Fruit fly (Drosophila melanogaster): ENCODE measurements around the gene CG12483.

The CG12483 gene

DNA sequence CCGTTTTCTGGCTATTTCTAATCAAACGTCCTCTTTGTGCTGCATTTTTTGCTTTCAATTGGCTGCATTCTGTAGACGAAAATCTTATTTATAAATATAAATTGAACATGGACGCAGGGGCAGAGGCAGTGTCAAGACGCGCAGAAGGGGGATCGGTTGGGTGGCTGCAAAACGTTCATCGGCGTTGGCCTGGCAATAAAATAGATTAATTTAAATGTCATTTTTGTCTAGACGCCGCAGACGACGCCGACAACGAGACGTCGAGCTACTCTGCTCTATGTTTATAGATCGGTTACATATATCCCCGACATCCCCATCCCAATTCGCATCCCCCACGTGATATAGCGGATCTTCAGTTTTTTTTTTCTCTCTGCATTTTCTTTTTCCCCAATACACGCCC is 35.2 kb upstream of the CG12483 start (continued):
- TF ChIP-seq sima (GFP tag; optimal IDR thresholded peaks at IDR 0.05) = no peak
- no peak for TF ChIP-seq slbo (GFP tag; IDR thresholded peaks at IDR 0.05)
- no peak for TF ChIP-seq CG7271 (tag; optimal IDR thresholded peaks at IDR 0.05)
- no peak for TF ChIP-seq CG5953 (GFP tag; IDR thresholded peaks at IDR 0.05)
- no peak for TF ChIP-seq BtbVII (GFP tag; optimal IDR thresholded peaks at IDR 0.05)
- no peak for TF ChIP-seq ranshi (GFP tag; IDR thresholded peaks at IDR 0.05)
- TF ChIP-seq CG2199 (GFP tag; IDR thresholded peaks at IDR 0.05) = no peak
- TF ChIP-seq CG10431 (GFP tag; optimal IDR thresholded peaks at IDR 0.05) = no peak
- no peak for TF ChIP-seq nmo (GFP tag; optimal IDR thresholded peaks at IDR 0.05)
- no peak for TF ChIP-seq CG2889 (GFP tag; IDR thresholded peaks at IDR 0.05)
- no peak for TF ChIP-seq CG15696 (tag; optimal IDR thresholded peaks at IDR 0.05)
- no peak for TF ChIP-seq CG14860 (GFP tag; IDR thresholded peaks at IDR 0.05; ENCODE audit: partially characterized antibody)
- no peak for TF ChIP-seq slp2 (GFP tag; optimal IDR thresholded peaks at IDR 0.05)
- TF ChIP-seq CG17612 (GFP tag; IDR thresholded peaks at IDR 0.05) = no peak
- no peak for TF ChIP-seq btn (GFP tag; optimal IDR thresholded peaks at IDR 0.05)
- no peak for TF ChIP-seq zen2 (GFP tag; IDR thresholded peaks at IDR 0.05; ENCODE audit: partially characterized antibody)
- TF ChIP-seq chm (GFP tag; IDR thresholded peaks at IDR 0.05) = peak; percentile 36; the same call in 1 of the 2 replicates
- 0 out of 4 replicates have a peak, but pooled peaks have one; percentile 5 for TF ChIP-seq chinmo (GFP tag; IDR thresholded peaks at IDR 0.05; ENCODE audit: partially characterized antibody)
- no peak for TF ChIP-seq fd102C (GFP tag; optimal IDR thresholded peaks at IDR 0.05)
- no peak for TF ChIP-seq Lhr (GFP tag; optimal IDR thresholded peaks at IDR 0.05)
- TF ChIP-seq CG32532 (GFP tag; IDR thresholded peaks at IDR 0.05) = 0 out of 2 replicates have a peak, but pooled peaks have one; percentile 12
- TF ChIP-seq Sin3A (optimal IDR thresholded peaks at IDR 0.05) = no peak
- TF ChIP-seq Fer1 (GFP tag; optimal IDR thresholded peaks at IDR 0.05) = no peak
- peak; percentile 36 for TF ChIP-seq CG10543 (GFP tag; optimal IDR thresholded peaks at IDR 0.05)
- TF ChIP-seq CG16813 (GFP tag; IDR thresholded peaks at IDR 0.05; ENCODE audit: partially characterized antibody) = no peak
- TF ChIP-seq ERR (GFP tag; optimal IDR thresholded peaks at IDR 0.05) = no peak
- no peak for TF ChIP-seq CG18764 (GFP tag; optimal IDR thresholded peaks at IDR 0.05)
- TF ChIP-seq NC2α (GFP tag; optimal IDR thresholded peaks at IDR 0.05) = no peak
- TF ChIP-seq sr (GFP tag; IDR thresholded peaks at IDR 0.05) = peak; percentile 79; the same call in 2 of the 3 replicates
- TF ChIP-seq Gsc (GFP tag; IDR thresholded peaks at IDR 0.05) = no peak
- no peak for TF ChIP-seq oc (tag; optimal IDR thresholded peaks at IDR 0.05)
- peak; percentile 1 for TF ChIP-seq cwo (GFP tag; optimal IDR thresholded peaks at IDR 0.05)
- no peak for TF ChIP-seq Fer3 (tag; optimal IDR thresholded peaks at IDR 0.05)
- TF ChIP-seq CG5245 (GFP tag; optimal IDR thresholded peaks at IDR 0.05) = no peak
- TF ChIP-seq dmrt11E (tag; optimal IDR thresholded peaks at IDR 0.05) = no peak
- no peak for TF ChIP-seq Scr (GFP tag; IDR thresholded peaks at IDR 0.05; ENCODE audit: partially characterized antibody)
- no peak for TF ChIP-seq Hmr (GFP tag; optimal IDR thresholded peaks at IDR 0.05)
- no peak for TF ChIP-seq jing (GFP tag; optimal IDR thresholded peaks at IDR 0.05)
- TF ChIP-seq CHES-1-like (GFP tag; optimal IDR thresholded peaks at IDR 0.05) = no peak
- no peak for TF ChIP-seq CG8281 (tag; optimal IDR thresholded peaks at IDR 0.05)
- no peak for TF ChIP-seq mirr (GFP tag; optimal IDR thresholded peaks at IDR 0.05)
- TF ChIP-seq CG8478 (optimal IDR thresholded peaks at IDR 0.05) = no peak
- TF ChIP-seq cas (GFP tag; IDR thresholded peaks at IDR 0.05) = no peak
- TF ChIP-seq Med (GFP tag) = peak; percentile 90
- TF ChIP-seq Mes4 (GFP tag; optimal IDR thresholded peaks at IDR 0.05) = no peak
- TF ChIP-seq stwl (tag; optimal IDR thresholded peaks at IDR 0.05) = no peak
- TF ChIP-seq CG6254 (GFP tag; optimal IDR thresholded peaks at IDR 0.05) = no peak
- TF ChIP-seq CG7987 (GFP tag; optimal IDR thresholded peaks at IDR 0.05) = no peak
- TF ChIP-seq inv (GFP tag; IDR thresholded peaks at IDR 0.05; ENCODE audit: partially characterized antibody) = no peak

All from whole organism, embryonic.